Fruit fly (Drosophila melanogaster) whole organism, embryonic: ENCODE data around the gene CG5087.
A peak's percentile ranks its signal among the peaks of the same experiment; 100 is the strongest.

Source experiments
- Ada2b ChIP-seq: fragments of 200-800 bp; sonication (Bioruptor generic); IDR thresholded peaks from 2 replicates; pipeline ENCODE4 v1.3.6; 2022; ENCODE audit warnings: missing biosample characterization, missing genetic modification characterization
- Atf-2 ChIP-seq: fragments of 200-800 bp; sonication (Bioruptor generic); optimal IDR thresholded peaks from 2 replicates; lab custom pipeline; 2016; ENCODE audit warnings: missing biosample characterization, missing genetic modification characterization
- B-H2 ChIP-seq: fragments of 200-800 bp; sonication (Bioruptor generic); optimal IDR thresholded peaks from 2 replicates; lab custom pipeline; 2018; ENCODE audit warnings: missing biosample characterization, mild to moderate bottlenecking, missing genetic modification characterization
- CG10209 ChIP-seq: fragments of 200-800 bp; sonication (Bioruptor generic); optimal IDR thresholded peaks from 3 replicates; lab custom pipeline; 2017; ENCODE audit warnings: missing biosample characterization, mild to moderate bottlenecking, missing genetic modification characterization, missing genetic modification reagents
- CG10267 ChIP-seq: fragments of 200-800 bp; sonication (Bioruptor generic); optimal IDR thresholded peaks from 2 replicates; lab custom pipeline; 2018; ENCODE audit warnings: missing biosample characterization, mild to moderate bottlenecking, missing genetic modification characterization, moderate library complexity
- CG10274 ChIP-seq: fragments of 200-800 bp; sonication (Bioruptor generic); optimal IDR thresholded peaks from 3 replicates; lab custom pipeline; 2017; ENCODE audit warnings: missing biosample characterization, mild to moderate bottlenecking, missing genetic modification characterization
- CG10543 ChIP-seq: fragments of 200-800 bp; sonication (Bioruptor generic); optimal IDR thresholded peaks from 3 replicates; lab custom pipeline; 2017; ENCODE audit warnings: missing biosample characterization, mild to moderate bottlenecking, missing genetic modification characterization, moderate library complexity
- CG10979 ChIP-seq: fragments of 200-800 bp; sonication (Bioruptor generic); optimal IDR thresholded peaks from 2 replicates; lab custom pipeline; 2018; ENCODE audit warnings: missing biosample characterization, mild to moderate bottlenecking, missing genetic modification characterization, moderate library complexity
- CG11456 ChIP-seq: fragments of 200-800 bp; sonication (Bioruptor generic); IDR thresholded peaks from 3 replicates; pipeline ENCODE4 v1.3.6; 2022; ENCODE audit warnings: missing biosample characterization, missing genetic modification characterization
- CG14014 ChIP-seq: fragments of 200-800 bp; sonication (Bioruptor generic); IDR thresholded peaks from 2 replicates; pipeline ENCODE4 v1.3.6; 2022; ENCODE audit warnings: missing biosample characterization, missing genetic modification characterization
- CG15514 ChIP-seq: fragments of 200-800 bp; sonication (Bioruptor generic); optimal IDR thresholded peaks from 3 replicates; lab custom pipeline; 2017; ENCODE audit warnings: missing biosample characterization, missing genetic modification characterization, mild to moderate bottlenecking, moderate library complexity, missing genetic modification reagents
- CG17802 ChIP-seq: fragments of 200-800 bp; sonication (Bioruptor generic); optimal IDR thresholded peaks from 2 replicates; lab custom pipeline; 2018; ENCODE audit warnings: missing biosample characterization, mild to moderate bottlenecking, missing genetic modification characterization, moderate library complexity
- CG2120 ChIP-seq: fragments of 200-800 bp; sonication (Bioruptor generic); optimal IDR thresholded peaks from 3 replicates; lab custom pipeline; 2016; ENCODE audit warnings: missing biosample characterization, missing genetic modification characterization
- CG31365 ChIP-seq: fragments of 200-800 bp; sonication (Bioruptor generic); optimal IDR thresholded peaks from 2 replicates; lab custom pipeline; 2018; ENCODE audit warnings: missing biosample characterization, mild to moderate bottlenecking, missing genetic modification characterization
- CG32772 ChIP-seq: fragments of 200-800 bp; sonication (Bioruptor generic); IDR thresholded peaks from 2 replicates; pipeline ENCODE4 v1.3.6; 2022; ENCODE audit warnings: missing biosample characterization, missing genetic modification characterization
- CG34376 ChIP-seq: fragments of 200-800 bp; sonication (Bioruptor generic); optimal IDR thresholded peaks from 2 replicates; lab custom pipeline; 2018; ENCODE audit warnings: missing biosample characterization, mild to moderate bottlenecking, missing genetic modification characterization
- CG4282 ChIP-seq: fragments of 200-800 bp; sonication (Bioruptor generic); optimal IDR thresholded peaks from 2 replicates; lab custom pipeline; 2016; ENCODE audit warnings: missing biosample characterization, missing genetic modification characterization
- CG4360 ChIP-seq: fragments of 200-800 bp; sonication (Bioruptor generic); IDR thresholded peaks from 2 replicates; pipeline ENCODE4 v1.3.6; 2022; ENCODE audit warnings: missing biosample characterization, missing genetic modification characterization
- CG4424 ChIP-seq: fragments of 200-800 bp; sonication (Bioruptor generic); optimal IDR thresholded peaks from 3 replicates; lab custom pipeline; 2016; ENCODE audit warnings: missing biosample characterization, missing genetic modification characterization
- CG4730 ChIP-seq: fragments of 200-800 bp; sonication (Bioruptor generic); IDR thresholded peaks from 2 replicates; pipeline ENCODE4 v1.3.6; 2022; ENCODE audit warnings: missing biosample characterization, missing genetic modification characterization
- CG4854 ChIP-seq: fragments of 200-800 bp; sonication (Bioruptor generic); optimal IDR thresholded peaks from 2 replicates; lab custom pipeline; 2016; ENCODE audit warnings: missing biosample characterization, missing genetic modification characterization, inconsistent platforms
- CG8478 ChIP-seq: fragments of >200 bp; optimal IDR thresholded peaks from 2 replicates; lab custom pipeline; 2018
- CHES-1-like ChIP-seq: fragments of 200-800 bp; sonication (Bioruptor generic); optimal IDR thresholded peaks from 2 replicates; lab custom pipeline; 2016; ENCODE audit warnings: missing biosample characterization, missing genetic modification characterization
- E2f1 ChIP-seq: fragments of 200-800 bp; sonication (Bioruptor generic); IDR thresholded peaks from 2 replicates; pipeline ENCODE4 v1.3.6; 2022; ENCODE audit warnings: missing biosample characterization, missing genetic modification characterization
- ERR ChIP-seq: fragments of 200-800 bp; sonication (Bioruptor generic); optimal IDR thresholded peaks from 2 replicates; lab custom pipeline; 2016; ENCODE audit warnings: missing biosample characterization, missing genetic modification characterization
- Ets65A ChIP-seq: fragments of 200-800 bp; sonication (Bioruptor generic); peaks from one replicate; lab custom pipeline; 2016; ENCODE audit warnings: missing biosample characterization, missing genetic modification characterization
- HLH3B ChIP-seq: fragments of 200-800 bp; sonication (Bioruptor generic); IDR thresholded peaks from 2 replicates; pipeline ENCODE4 v1.3.6; 2022; ENCODE audit warnings: missing biosample characterization, missing genetic modification characterization
- HLH4C ChIP-seq: fragments of 200-800 bp; sonication (Bioruptor generic); IDR thresholded peaks from 3 replicates; pipeline ENCODE4 v1.3.6; 2022; ENCODE audit warnings: missing biosample characterization, missing genetic modification characterization; ENCODE audit not compliant: partially characterized antibody
- Hand ChIP-seq: fragments of 200-800 bp; sonication (Bioruptor generic); optimal IDR thresholded peaks from 2 replicates; lab custom pipeline; 2017; ENCODE audit warnings: mild to moderate bottlenecking, missing biosample characterization, missing genetic modification reagents, missing genetic modification characterization
- Lpt ChIP-seq: fragments of >200 bp; optimal IDR thresholded peaks from 2 replicates; lab custom pipeline; 2018; ENCODE audit warnings: missing biosample characterization, missing genetic modification characterization
- Mrtf ChIP-seq: fragments of 200-800 bp; sonication (Bioruptor generic); IDR thresholded peaks from 3 replicates; pipeline ENCODE4 v1.3.6; 2022; ENCODE audit warnings: missing biosample characterization, missing genetic modification characterization
- Neu2 ChIP-seq: fragments of 200-800 bp; sonication (Bioruptor generic); optimal IDR thresholded peaks from 3 replicates; lab custom pipeline; 2016; ENCODE audit warnings: missing biosample characterization, missing genetic modification characterization, borderline replicate concordance
- Nf-YB ChIP-seq: fragments of 200-800 bp; sonication (Bioruptor generic); optimal IDR thresholded peaks from 3 replicates; lab custom pipeline; 2019; ENCODE audit warnings: missing biosample characterization, mild to moderate bottlenecking, missing genetic modification characterization, moderate library complexity
- Opbp ChIP-seq: fragments of 200-800 bp; sonication (Bioruptor generic); IDR thresholded peaks from 3 replicates; pipeline ENCODE4 v1.3.6; 2022; ENCODE audit warnings: missing biosample characterization, missing genetic modification characterization; ENCODE audit not compliant: partially characterized antibody
- Taf1 ChIP-seq: fragments of 200-800 bp; sonication (Bioruptor generic); IDR thresholded peaks from 2 replicates; pipeline ENCODE4 v1.3.6; 2022; ENCODE audit warnings: missing biosample characterization, missing genetic modification characterization
- Tbp ChIP-seq: fragments of >200 bp; optimal IDR thresholded peaks from 2 replicates; lab custom pipeline; 2018; ENCODE audit warnings: missing biosample characterization, missing genetic modification characterization
- cad ChIP-seq: fragments of >200 bp; optimal IDR thresholded peaks from 2 replicates; lab custom pipeline; 2017; ENCODE audit warnings: missing biosample characterization, missing genetic modification characterization
- chn ChIP-seq: fragments of 200-800 bp; sonication (Bioruptor generic); optimal IDR thresholded peaks from 2 replicates; lab custom pipeline; 2016; ENCODE audit warnings: missing biosample characterization, missing genetic modification characterization
- emc ChIP-seq: fragments of 200-800 bp; sonication (Bioruptor generic); optimal IDR thresholded peaks from 2 replicates; lab custom pipeline; 2016; ENCODE audit warnings: missing biosample characterization, missing genetic modification characterization
- ewg ChIP-seq: fragments of 200-800 bp; sonication (Bioruptor generic); optimal IDR thresholded peaks from 3 replicates; lab custom pipeline; 2017; ENCODE audit warnings: mild to moderate bottlenecking, missing biosample characterization, missing genetic modification reagents, missing genetic modification characterization
- gcm ChIP-seq: fragments of 200-800 bp; sonication (Bioruptor generic); optimal IDR thresholded peaks from 2 replicates; lab custom pipeline; 2019; ENCODE audit warnings: missing biosample characterization, mild to moderate bottlenecking, missing genetic modification characterization, moderate library complexity
- grau ChIP-seq: fragments of 200-800 bp; optimal IDR thresholded peaks from 3 replicates; lab custom pipeline; 2019; ENCODE audit warnings: missing biosample characterization, mild to moderate bottlenecking, missing genetic modification characterization, moderate library complexity
- gsb ChIP-seq: fragments of 200-800 bp; sonication (Bioruptor generic); IDR thresholded peaks from 2 replicates; pipeline ENCODE4 v1.3.6; 2022; ENCODE audit warnings: missing biosample characterization, missing genetic modification characterization
- mam ChIP-seq: fragments of 200-800 bp; sonication (Bioruptor generic); optimal IDR thresholded peaks from 3 replicates; lab custom pipeline; 2016; ENCODE audit warnings: missing biosample characterization, missing genetic modification characterization
- nerfin-1 ChIP-seq: fragments of 200-800 bp; sonication (Bioruptor generic); optimal IDR thresholded peaks from 3 replicates; lab custom pipeline; 2019; ENCODE audit warnings: missing biosample characterization, mild to moderate bottlenecking, missing genetic modification characterization, moderate library complexity
- pum ChIP-seq: fragments of 200-800 bp; sonication (Bioruptor generic); optimal IDR thresholded peaks from 2 replicates; lab custom pipeline; 2016; ENCODE audit warnings: missing biosample characterization, missing genetic modification characterization
- repo ChIP-seq: fragments of 200-800 bp; sonication (Bioruptor generic); optimal IDR thresholded peaks from 2 replicates; lab custom pipeline; 2016; ENCODE audit warnings: missing biosample characterization, missing genetic modification characterization
- run ChIP-seq: fragments of 200-800 bp; sonication (Bioruptor generic); optimal IDR thresholded peaks from 3 replicates; lab custom pipeline; 2018; ENCODE audit warnings: missing biosample characterization, mild to moderate bottlenecking, missing genetic modification characterization
- slp2 ChIP-seq: fragments of 200-800 bp; sonication (Bioruptor generic); optimal IDR thresholded peaks from 2 replicates; lab custom pipeline; 2016; ENCODE audit warnings: missing biosample characterization, missing genetic modification characterization
- ssp ChIP-seq: fragments of 200-800 bp; sonication (Bioruptor generic); IDR thresholded peaks from 2 replicates; pipeline ENCODE4 v1.3.6; 2022; ENCODE audit warnings: missing biosample characterization, missing genetic modification characterization
- trem ChIP-seq: fragments of 200-800 bp; optimal IDR thresholded peaks from 3 replicates; lab custom pipeline; 2019; ENCODE audit warnings: missing biosample characterization, mild to moderate bottlenecking, missing genetic modification characterization, moderate library complexity
- trh ChIP-seq: fragments of 200-800 bp; sonication (Bioruptor generic); optimal IDR thresholded peaks from 2 replicates; lab custom pipeline; 2016; ENCODE audit warnings: missing biosample characterization, missing genetic modification characterization

CG5087 gene

dm6 chr3L:8985848-8986320 lies 12.1 kb upstream of the CG5087 start, which contains the start of gene Galk (continued):
- peak; percentile 1 for TF ChIP-seq emc (GFP tag; lab: Kevin White, UChicago)
- TF ChIP-seq grau = peak; percentile 97
- peak; percentile 58 for TF ChIP-seq CHES-1-like (GFP tag; lab: Kevin White, UChicago)
- TF ChIP-seq Tbp = no peak
- TF ChIP-seq CG10543 (GFP tag; lab: Kevin White, UChicago) = peak; percentile 81
- TF ChIP-seq pum = no peak
- TF ChIP-seq CG4854 (GFP tag; lab: Kevin White, UChicago) = peak; percentile 37
- TF ChIP-seq Ada2b (GFP tag; lab: Robert Waterston, UW) = peak; percentile 67
- no peak for TF ChIP-seq Atf-2
- TF ChIP-seq ERR (GFP tag; lab: Kevin White, UChicago) = peak; percentile 68
- peak; percentile 3 for TF ChIP-seq CG4424
- peak; percentile 87 for TF ChIP-seq CG2120 (GFP tag; lab: Kevin White, UChicago)
- peak; percentile 72 for TF ChIP-seq CG15514 (GFP tag; lab: Kevin White, UChicago)
- no peak for TF ChIP-seq HLH4C (GFP tag; lab: Robert Waterston, UW)
- peak; percentile 90 for TF ChIP-seq CG11456 (GFP tag; lab: Robert Waterston, UW)
- TF ChIP-seq slp2 (GFP tag; lab: Kevin White, UChicago) = no peak
- TF ChIP-seq CG10274 (GFP tag; lab: Kevin White, UChicago) = peak; percentile 11
- TF ChIP-seq CG10979 (tag; lab: Kevin White, UChicago) = no peak
- peak; percentile 46; the same call in 1 of the 2 replicates for TF ChIP-seq CG14014 (GFP tag; lab: Robert Waterston, UW)
- TF ChIP-seq Hand (GFP tag; lab: Kevin White, UChicago) = peak; percentile 54
- peak; percentile 58 for TF ChIP-seq CG10209 (GFP tag; lab: Kevin White, UChicago)
- TF ChIP-seq CG32772 (GFP tag; lab: Robert Waterston, UW) = peak; percentile 50
- TF ChIP-seq CG10267 (tag; lab: Kevin White, UChicago) = no peak
- peak; percentile 82 for TF ChIP-seq mam (GFP tag; lab: Kevin White, UChicago)
- TF ChIP-seq CG31365 (tag; lab: Kevin White, UChicago) = peak; percentile 26
- TF ChIP-seq Opbp (GFP tag; lab: Robert Waterston, UW) = no peak
- no peak for TF ChIP-seq Neu2 (GFP tag; lab: Kevin White, UChicago)
- peak; percentile 79 for TF ChIP-seq Taf1 (GFP tag; lab: Robert Waterston, UW)
- TF ChIP-seq CG17802 (tag; lab: Kevin White, UChicago) = peak; percentile 25
- TF ChIP-seq ewg (GFP tag; lab: Kevin White, UChicago) = no peak
- peak; percentile 52; the same call in 1 of the 2 replicates for TF ChIP-seq CG4730 (GFP tag; lab: Robert Waterston, UW)
- TF ChIP-seq HLH3B (GFP tag; lab: Robert Waterston, UW) = peak; percentile 31; the same call in 1 of the 2 replicates
- TF ChIP-seq chn = peak; percentile 12
- peak; percentile 44 for TF ChIP-seq gcm (GFP tag; lab: Kevin White, UChicago)
- TF ChIP-seq CG34376 (GFP tag; lab: Kevin White, UChicago) = peak; percentile 95
- TF ChIP-seq Mrtf (GFP tag; lab: Robert Waterston, UW) = peak; percentile 52; the same call in 1 of the 3 replicates
- TF ChIP-seq Ets65A (GFP tag; lab: Kevin White, UChicago) = no peak
- TF ChIP-seq run (tag; lab: Kevin White, UChicago) = peak; percentile 60
- no peak for TF ChIP-seq trh
- peak; percentile 48 for TF ChIP-seq B-H2
- TF ChIP-seq E2f1 (GFP tag; lab: Robert Waterston, UW) = peak; percentile 71
- no peak for TF ChIP-seq cad (GFP tag; lab: Kevin White, UChicago)
- no peak for TF ChIP-seq CG8478 (lab: Kevin White, UChicago)
- TF ChIP-seq CG4360 (GFP tag; lab: Robert Waterston, UW) = no peak
- no peak for TF ChIP-seq Lpt (GFP tag; lab: Kevin White, UChicago)
- peak; percentile 18 for TF ChIP-seq repo (GFP tag; lab: Kevin White, UChicago)
- no peak for TF ChIP-seq Nf-YB
- TF ChIP-seq ssp = peak; percentile 26; the same call in 1 of the 2 replicates
- TF ChIP-seq gsb (GFP tag; lab: Robert Waterston, UW) = peak; percentile 75
- no peak for TF ChIP-seq trem (tag; lab: Kevin White, UChicago)
- peak; percentile 63 for TF ChIP-seq nerfin-1
- peak; percentile 72 for TF ChIP-seq CG4282 (GFP tag; lab: Kevin White, UChicago)
